Fruit fly (Drosophila melanogaster): Measurements from ENCODE around the gene CG17350.

DNA sequence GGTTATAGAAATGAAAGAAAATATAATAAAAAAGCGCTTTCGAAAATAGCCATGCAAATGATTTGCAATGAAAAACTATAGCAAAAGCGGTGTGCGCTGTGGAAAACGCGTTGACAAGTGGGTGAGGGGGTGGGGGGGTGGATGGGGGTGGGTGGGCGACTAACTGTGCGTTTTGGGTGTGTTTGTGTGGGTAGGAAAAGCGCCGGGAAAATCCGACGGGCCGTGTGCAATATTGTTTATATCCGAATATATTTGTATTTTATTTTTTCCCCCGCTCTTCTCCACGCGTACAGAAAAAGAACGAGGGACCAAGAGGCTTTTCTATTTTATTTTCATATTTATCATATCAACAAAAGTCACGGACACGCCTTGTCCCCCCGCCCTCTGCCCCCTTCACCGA, 25.7 kb downstream of the CG17350 start:
- no peak for TF ChIP-seq OdsH (GFP tag; optimal IDR thresholded peaks at IDR 0.05)
- no peak for TF ChIP-seq h (GFP tag; optimal IDR thresholded peaks at IDR 0.05)
- TF ChIP-seq fru (GFP tag; optimal IDR thresholded peaks at IDR 0.05) = no peak
- TF ChIP-seq ey (GFP tag; optimal IDR thresholded peaks at IDR 0.05) = no peak
- TF ChIP-seq pan (optimal IDR thresholded peaks at IDR 0.05) = no peak

Data from whole organism, wandering third instar larva.